Worm (Caenorhabditis elegans) whole organism, L4/young adult: Measurements from ENCODE around the gene C17F4.3.

Source experiments
- W03F9.2 ChIP-seq: fragments of 150-350 bp; optimal IDR thresholded peaks from 2 replicates; lab custom pipeline; 2014; ENCODE audit warnings: missing biosample characterization, missing genetic modification characterization
- him-1 ChIP-seq: sonication (generic microtip); optimal IDR thresholded peaks from 2 replicates; lab custom pipeline; 2016; ENCODE audit warnings: missing genotype, missing genetic modification reagents, missing genetic modification characterization, missing compliant biosample characterization

- TF ChIP-seq him-1 (tag; lab: Kevin White, UChicago): no peak
- TF ChIP-seq W03F9.2 (tag; lab: Kevin White, UChicago): no peak
Observed at ce11 chrII:3222686-3223085, 17.6 kb upstream of the C17F4.3 start, which contains the start of gene ZC239.13.
